Worm (Caenorhabditis elegans) whole organism, young adult: ENCODE results near the gene R12B2.6.

Source experiments
- B0035.1 ChIP-seq: sonication (generic microtip); optimal IDR thresholded peaks from 2 replicates; lab custom pipeline; 2016; ENCODE audit warnings: missing genetic modification characterization, mild to moderate bottlenecking, missing compliant biosample characterization, missing genotype, missing genetic modification reagents
- B0261.1 ChIP-seq: sonication (generic microtip); optimal IDR thresholded peaks from 2 replicates; lab custom pipeline; 2016; ENCODE audit warnings: mild to moderate bottlenecking, missing genetic modification characterization, moderate library complexity, missing compliant biosample characterization
- B0336.3 ChIP-seq: fragments of 200-800 bp; sonication (Bioruptor generic); IDR thresholded peaks from 2 replicates; pipeline ENCODE4 v1.3.6; 2022; ENCODE audit warnings: missing genetic modification characterization, missing compliant biosample characterization
- C06A6.2 ChIP-seq: fragments of 200-800 bp; sonication (Bioruptor generic); conservative IDR thresholded peaks from 2 replicates; pipeline ENCODE4 v1.3.6; 2022; ENCODE audit warnings: missing genetic modification characterization, missing compliant biosample characterization
- C17E4.6 ChIP-seq: fragments of 200-800 bp; sonication (Bioruptor generic); IDR thresholded peaks from 2 replicates; pipeline ENCODE4 v1.3.6; 2022; ENCODE audit warnings: missing genetic modification reagents, missing genetic modification characterization, missing compliant biosample characterization
- D2030.7 ChIP-seq: fragments of 200-800 bp; sonication (Bioruptor generic); IDR thresholded peaks from 2 replicates; pipeline ENCODE4 v1.3.6; 2022; ENCODE audit warnings: missing genetic modification reagents, missing genetic modification characterization, missing compliant biosample characterization
- F10E7.11 ChIP-seq: sonication (generic microtip); optimal IDR thresholded peaks from 2 replicates; lab custom pipeline; 2017; ENCODE audit warnings: mild to moderate bottlenecking, missing genetic modification characterization, moderate library complexity, missing compliant biosample characterization
- F23B12.7 ChIP-seq: sonication (generic microtip); optimal IDR thresholded peaks from 2 replicates; lab custom pipeline; 2017; ENCODE audit warnings: missing genetic modification characterization, mild to moderate bottlenecking, missing compliant biosample characterization, antibody characterized with exemption, moderate library complexity; ENCODE audit not compliant: insufficient read depth
- F33H1.4 ChIP-seq: fragments of 200-800 bp; sonication (Bioruptor generic); IDR thresholded peaks from 2 replicates; pipeline ENCODE4 v1.3.6; 2022; ENCODE audit warnings: missing genetic modification reagents, missing genetic modification characterization, missing compliant biosample characterization
- F52B5.7 ChIP-seq: sonication (generic microtip); optimal IDR thresholded peaks from 2 replicates; lab custom pipeline; 2016; ENCODE audit warnings: mild to moderate bottlenecking, missing genetic modification characterization, missing compliant biosample characterization
- F55B11.4 ChIP-seq: sonication (generic microtip); optimal IDR thresholded peaks from 2 replicates; lab custom pipeline; 2016; ENCODE audit warnings: missing compliant biosample characterization, missing genetic modification characterization, borderline replicate concordance; ENCODE audit not compliant: insufficient read depth
- K12H6.12 ChIP-seq: fragments of 200-800 bp; sonication (Bioruptor generic); optimal IDR thresholded peaks from 2 replicates; lab custom pipeline; 2018; ENCODE audit warnings: mild to moderate bottlenecking, missing genetic modification characterization, missing compliant biosample characterization
- T26A5.8 ChIP-seq: sonication (generic microtip); optimal IDR thresholded peaks from 2 replicates; lab custom pipeline; 2016; ENCODE audit warnings: missing genetic modification characterization, missing compliant biosample characterization
- Y53G8AR.9 ChIP-seq: fragments of 200-800 bp; sonication (Bioruptor generic); conservative IDR thresholded peaks from 2 replicates; pipeline ENCODE4 v1.3.6; 2022; ENCODE audit warnings: missing genetic modification reagents, missing genetic modification characterization, missing compliant biosample characterization
- Y67H2A.10 ChIP-seq: fragments of 200-800 bp; sonication (Bioruptor generic); conservative IDR thresholded peaks from 2 replicates; pipeline ENCODE4 v1.3.6; 2022; ENCODE audit warnings: missing genetic modification reagents, missing genetic modification characterization, missing compliant biosample characterization
- aptf-2 ChIP-seq: fragments of 200-800 bp; sonication (Bioruptor generic); conservative IDR thresholded peaks from 2 replicates; pipeline ENCODE4 v1.3.6; 2022; ENCODE audit warnings: missing genetic modification reagents, missing genetic modification characterization, missing compliant biosample characterization
- aptf-3 ChIP-seq: fragments of 200-800 bp; sonication (Bioruptor generic); IDR thresholded peaks from 2 replicates; pipeline ENCODE4 v1.3.6; 2022; ENCODE audit warnings: missing genetic modification characterization, missing compliant biosample characterization
- atf-7 ChIP-seq: sonication (generic microtip); optimal IDR thresholded peaks from 2 replicates; lab custom pipeline; 2017; ENCODE audit warnings: mild to moderate bottlenecking, missing genetic modification characterization, missing compliant biosample characterization
- athp-1 ChIP-seq: sonication (generic microtip); optimal IDR thresholded peaks from 2 replicates; lab custom pipeline; 2017; ENCODE audit warnings: mild to moderate bottlenecking, missing genetic modification characterization, missing compliant biosample characterization
- ccch-3 ChIP-seq: fragments of 200-800 bp; sonication (Bioruptor generic); optimal IDR thresholded peaks from 2 replicates; lab custom pipeline; 2018; ENCODE audit warnings: mild to moderate bottlenecking, missing genetic modification characterization, missing compliant biosample characterization
- ceh-91 ChIP-seq: fragments of 200-800 bp; sonication (Bioruptor generic); IDR thresholded peaks from 2 replicates; pipeline ENCODE4 v1.3.6; 2022; ENCODE audit warnings: missing genetic modification reagents, missing genetic modification characterization, missing compliant biosample characterization
- dpl-1 ChIP-seq: fragments of 150-350 bp; optimal IDR thresholded peaks from 2 replicates; lab custom pipeline; 2014; ENCODE audit warnings: missing biosample characterization, missing genetic modification reagents, missing genetic modification characterization
- egl-44 ChIP-seq: fragments of 200-800 bp; sonication (Bioruptor generic); IDR thresholded peaks from 2 replicates; pipeline ENCODE4 v1.3.6; 2022; ENCODE audit warnings: missing genetic modification reagents, missing genetic modification characterization, missing compliant biosample characterization
- egrh-3 ChIP-seq: fragments of 200-800 bp; sonication (Bioruptor generic); IDR thresholded peaks from 2 replicates; pipeline ENCODE4 v1.3.6; 2022; ENCODE audit warnings: missing genetic modification reagents, missing genetic modification characterization, missing compliant biosample characterization
- ekl-4 ChIP-seq: fragments of 200-800 bp; sonication (Bioruptor generic); IDR thresholded peaks from 2 replicates; pipeline ENCODE4 v1.3.6; 2022; ENCODE audit warnings: missing genetic modification reagents, missing genetic modification characterization, missing compliant biosample characterization
- hlh-26 ChIP-seq: fragments of 200-800 bp; sonication (Bioruptor generic); conservative IDR thresholded peaks from 2 replicates; pipeline ENCODE4 v1.3.6; 2022; ENCODE audit warnings: missing genetic modification reagents, missing genetic modification characterization, missing compliant biosample characterization
- hmg-1.2 ChIP-seq: fragments of 200-800 bp; sonication (Bioruptor generic); IDR thresholded peaks from 2 replicates; pipeline ENCODE4 v1.3.6; 2022; ENCODE audit warnings: missing genetic modification reagents, missing genetic modification characterization, missing compliant biosample characterization
- hmg-20 ChIP-seq: fragments of 200-800 bp; sonication (Bioruptor generic); IDR thresholded peaks from 2 replicates; pipeline ENCODE4 v1.3.6; 2022; ENCODE audit warnings: missing genetic modification reagents, missing genetic modification characterization, missing compliant biosample characterization
- hrde-1 ChIP-seq: sonication (generic microtip); optimal IDR thresholded peaks from 2 replicates; lab custom pipeline; 2016; ENCODE audit warnings: missing genetic modification characterization, mild to moderate bottlenecking, missing compliant biosample characterization, moderate library complexity, missing genotype, missing genetic modification reagents, borderline replicate concordance
- lin-40 ChIP-seq: sonication (generic microtip); optimal IDR thresholded peaks from 2 replicates; lab custom pipeline; 2016; ENCODE audit warnings: missing genetic modification characterization, mild to moderate bottlenecking, missing compliant biosample characterization, missing genotype, missing genetic modification reagents
- lin-54 ChIP-seq: fragments of 200-800 bp; sonication (Bioruptor generic); optimal IDR thresholded peaks from 2 replicates; lab custom pipeline; 2018; ENCODE audit warnings: mild to moderate bottlenecking, missing genetic modification characterization, missing compliant biosample characterization
- madf-10 ChIP-seq: sonication (generic microtip); optimal IDR thresholded peaks from 2 replicates; lab custom pipeline; 2016; ENCODE audit warnings: mild to moderate bottlenecking, missing genetic modification characterization, missing compliant biosample characterization
- madf-8 ChIP-seq: fragments of 200-800 bp; sonication (Bioruptor generic); conservative IDR thresholded peaks from 2 replicates; pipeline ENCODE4 v1.3.6; 2022; ENCODE audit warnings: missing genetic modification reagents, missing genetic modification characterization, missing compliant biosample characterization
- mcd-1 ChIP-seq: fragments of 200-800 bp; sonication (Bioruptor generic); IDR thresholded peaks from 2 replicates; pipeline ENCODE4 v1.3.6; 2022; ENCODE audit warnings: missing genetic modification reagents, missing genetic modification characterization, missing compliant biosample characterization
- nfya-2 ChIP-seq: fragments of 200-800 bp; sonication (Bioruptor generic); IDR thresholded peaks from 2 replicates; pipeline ENCODE4 v1.3.6; 2022; ENCODE audit warnings: missing genetic modification reagents, missing genetic modification characterization, missing compliant biosample characterization
- nfyb-1 ChIP-seq: fragments of 200-800 bp; sonication (Bioruptor generic); IDR thresholded peaks from 2 replicates; pipeline ENCODE4 v1.3.6; 2022; ENCODE audit warnings: missing genetic modification reagents, missing genetic modification characterization, missing compliant biosample characterization
- nhr-120 ChIP-seq: fragments of 200-800 bp; sonication (Bioruptor generic); IDR thresholded peaks from 2 replicates; pipeline ENCODE4 v1.3.6; 2022; ENCODE audit warnings: missing genetic modification characterization, missing compliant biosample characterization
- nhr-179 ChIP-seq: sonication (generic microtip); optimal IDR thresholded peaks from 2 replicates; lab custom pipeline; 2016; ENCODE audit warnings: mild to moderate bottlenecking, missing genetic modification characterization, missing compliant biosample characterization
- rpc-1 ChIP-seq, 2 experiments: fragments of 150-350 bp in 1 of 2; sonication (generic microtip) in 1 of 2; optimal IDR thresholded peaks; 2 replicates each; lab custom pipeline; 2014 to 2018; ENCODE audit warnings: missing biosample characterization in 1 of 2, missing genetic modification characterization in 1 of 2, missing genetic modification reagents in 1 of 2, missing genotype in 1 of 2
- snpc-3.4 ChIP-seq: sonication (generic microtip); optimal IDR thresholded peaks from 2 replicates; lab custom pipeline; 2017; ENCODE audit warnings: missing genetic modification characterization, mild to moderate bottlenecking, missing compliant biosample characterization, antibody characterized with exemption, moderate library complexity, missing genotype, missing genetic modification reagents
- snpc-4 ChIP-seq, 5 experiments: fragments of 150-350 bp in 1 of 5; sonication (generic microtip) in 4 of 5; optimal IDR thresholded peaks; 2 replicates each; lab custom pipeline; 2014 to 2018; ENCODE audit warnings: missing genetic modification characterization in 5 of 5, missing biosample characterization in 3 of 5, antibody characterized with exemption in 2 of 5, mild to moderate bottlenecking in 2 of 5, missing compliant biosample characterization in 2 of 5, missing genotype in 2 of 5, moderate library complexity in 2 of 5, missing genetic modification reagents in 1 of 5
- somi-1 ChIP-seq: fragments of 200-800 bp; sonication (Bioruptor generic); optimal IDR thresholded peaks from 2 replicates; lab custom pipeline; 2018; ENCODE audit warnings: mild to moderate bottlenecking, missing genetic modification characterization, missing compliant biosample characterization
- sptf-2 ChIP-seq: fragments of 200-800 bp; sonication (Bioruptor generic); optimal IDR thresholded peaks from 2 replicates; lab custom pipeline; 2018; ENCODE audit warnings: mild to moderate bottlenecking, missing genetic modification characterization, missing compliant biosample characterization
- tlf-1 ChIP-seq: fragments of 200-800 bp; sonication (Bioruptor generic); optimal IDR thresholded peaks from 2 replicates; lab custom pipeline; 2018; ENCODE audit warnings: mild to moderate bottlenecking, missing genetic modification characterization, missing compliant biosample characterization
- zfh-2 ChIP-seq: fragments of 200-800 bp; sonication (Bioruptor generic); conservative IDR thresholded peaks from 2 replicates; pipeline ENCODE4 v1.3.6; 2022; ENCODE audit warnings: missing genetic modification reagents, missing genetic modification characterization, missing compliant biosample characterization
- ztf-25 ChIP-seq: fragments of 200-800 bp; sonication (Bioruptor generic); IDR thresholded peaks from 2 replicates; pipeline ENCODE4 v1.3.6; 2022; ENCODE audit warnings: missing genetic modification reagents, missing genetic modification characterization, missing compliant biosample characterization
- ztf-26 ChIP-seq: sonication (generic microtip); optimal IDR thresholded peaks from 2 replicates; lab custom pipeline; 2017; ENCODE audit warnings: missing genetic modification characterization, missing compliant biosample characterization

The R12B2.6 gene

ce11 chrIII:5876140-5876675, 42.3 kb upstream of the R12B2.6 start, which contains the start of gene aldo-2 (continued):
- TF ChIP-seq F52B5.7 (no peak), F33H1.4 (peak; percentile 84), somi-1 (GFP tag; lab: Kevin White, UChicago) (no peak), lin-54 (peak; percentile 72), zfh-2 (GFP tag; lab: Robert Waterston, UW) (peak; percentile 72; the same call in 1 of the 2 replicates), nhr-179 (tag; lab: Kevin White, UChicago) (no peak), snpc-4 (GFP tag; optimal IDR thresholded peaks at IDR 0.05; lab: Kevin White, UChicago) (no peak), snpc-4 (tag; optimal IDR thresholded peaks at IDR 0.05; lab: Kevin White, UChicago) (peak in 2 of 4 experiments; percentile 39 to 42), Y53G8AR.9 (peak; percentile 84; the same call in 1 of the 2 replicates), lin-40 (tag; lab: Kevin White, UChicago) (no peak), nfyb-1 (GFP tag; lab: Robert Waterston, UW) (0 out of 2 replicates have a peak, but pooled peaks have one; percentile 64), ceh-91 (GFP tag; lab: Robert Waterston, UW) (peak; percentile 94), D2030.7 (peak; percentile 93), snpc-3.4 (tag; lab: Kevin White, UChicago) (peak; percentile 83), aptf-3 (GFP tag; lab: Robert Waterston, UW) (0 out of 2 replicates have a peak, but pooled peaks have one; percentile 72), C06A6.2 (GFP tag; lab: Robert Waterston, UW) (no peak), hlh-26 (GFP tag; lab: Robert Waterston, UW) (no peak), C17E4.6 (peak; percentile 84), dpl-1 (peak; percentile 86), T26A5.8 (tag; lab: Kevin White, UChicago) (no peak), hmg-20 (no peak), ekl-4 (GFP tag; lab: Robert Waterston, UW) (peak; percentile 87), nfya-2 (GFP tag; lab: Robert Waterston, UW) (no peak), ztf-25 (GFP tag; lab: Robert Waterston, UW) (0 out of 2 replicates have a peak, but pooled peaks have one; percentile 54), tlf-1 (GFP tag; lab: Kevin White, UChicago) (peak; percentile 84), athp-1 (peak; percentile 36), mcd-1 (peak; percentile 69), egrh-3 (GFP tag; lab: Robert Waterston, UW) (peak; percentile 50; the same call in 1 of the 2 replicates), sptf-2 (GFP tag; lab: Kevin White, UChicago) (no peak), ccch-3 (no peak), hrde-1 (tag; lab: Kevin White, UChicago) (no peak), ztf-26 (peak; percentile 25), hmg-1.2 (GFP tag; lab: Robert Waterston, UW) (peak; percentile 84), F23B12.7 (tag; lab: Kevin White, UChicago) (no peak), F55B11.4 (tag; lab: Kevin White, UChicago) (no peak), nhr-120 (GFP tag; lab: Robert Waterston, UW) (no peak), Y67H2A.10 (GFP tag; lab: Robert Waterston, UW) (peak; percentile 69), B0336.3 (GFP tag; lab: Robert Waterston, UW) (0 out of 2 replicates have a peak, but pooled peaks have one; percentile 58), aptf-2 (GFP tag; lab: Robert Waterston, UW) (peak; percentile 70), egl-44 (GFP tag; lab: Robert Waterston, UW) (peak; percentile 44; the same call in 1 of the 2 replicates), rpc-1 (optimal IDR thresholded peaks at IDR 0.05; lab: Kevin White, UChicago) (no peak), rpc-1 (tag; optimal IDR thresholded peaks at IDR 0.05; lab: Kevin White, UChicago) (no peak), madf-8 (GFP tag; lab: Robert Waterston, UW) (peak; percentile 97), atf-7 (tag; lab: Kevin White, UChicago) (no peak), B0035.1 (tag; lab: Kevin White, UChicago) (no peak), K12H6.12 (tag; lab: Kevin White, UChicago) (no peak), F10E7.11 (tag; lab: Kevin White, UChicago) (no peak), madf-10 (tag; lab: Kevin White, UChicago) (no peak), B0261.1 (no peak)
